Fruit fly (Drosophila melanogaster): ENCODE data around the gene Arglu1.
A peak's percentile ranks its signal among the peaks of the same experiment; 100 is the strongest.

The Arglu1 gene

DNA sequence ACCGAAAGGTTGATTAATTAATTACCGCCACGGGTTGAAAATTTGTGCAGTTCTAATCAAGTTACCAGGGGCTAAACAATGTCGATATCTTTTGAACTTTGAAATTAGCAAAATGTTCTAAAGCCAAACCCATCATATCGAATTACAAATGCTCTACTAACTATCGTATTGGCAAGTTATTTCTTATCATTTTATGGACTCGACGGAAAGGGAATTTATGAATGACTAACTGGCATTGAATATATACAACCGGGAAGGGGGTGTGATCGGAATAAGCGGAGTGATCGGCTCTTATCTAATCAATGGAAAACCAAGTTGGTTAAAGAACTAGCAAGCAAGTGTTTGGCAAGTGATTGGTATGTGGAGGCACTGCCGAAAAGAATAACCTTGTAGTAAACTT, 5.6 kb upstream of the Arglu1 start (continued):
- TF ChIP-seq hth (optimal IDR thresholded peaks at IDR 0.05) (no peak), caup (GFP tag; optimal IDR thresholded peaks at IDR 0.05; ENCODE audit: severe bottlenecking) (peak; percentile 65), CG8944 (GFP tag; optimal IDR thresholded peaks at IDR 0.05) (no peak), dmrt99B (tag; optimal IDR thresholded peaks at IDR 0.05) (no peak), ranshi (GFP tag; IDR thresholded peaks at IDR 0.05) (no peak), tgo (GFP tag; IDR thresholded peaks at IDR 0.05) (no peak), HmgD (GFP tag; optimal IDR thresholded peaks at IDR 0.05) (no peak), Sox102F (GFP tag; optimal IDR thresholded peaks at IDR 0.05) (no peak), lola (GFP tag; optimal IDR thresholded peaks at IDR 0.05) (no peak), Dek (tag; optimal IDR thresholded peaks at IDR 0.05) (peak; percentile 7), CG32532 (GFP tag; IDR thresholded peaks at IDR 0.05) (peak; percentile 48; the same call in 1 of the 2 replicates), CG10543 (GFP tag; optimal IDR thresholded peaks at IDR 0.05) (peak; percentile 52), CG18599 (GFP tag; optimal IDR thresholded peaks at IDR 0.05) (peak; percentile 67), CG16815 (GFP tag; optimal IDR thresholded peaks at IDR 0.05) (no peak), ash1 (GFP tag; optimal IDR thresholded peaks at IDR 0.05) (no peak), Med (GFP tag) (peak; percentile 57), CG11085 (GFP tag; IDR thresholded peaks at IDR 0.05) (no peak), ci (GFP tag; IDR thresholded peaks at IDR 0.05) (no peak), pfk (GFP tag; optimal IDR thresholded peaks at IDR 0.05) (no peak), CG10431 (GFP tag; optimal IDR thresholded peaks at IDR 0.05) (no peak), yki (optimal IDR thresholded peaks at IDR 0.05) (no peak), ems (GFP tag; optimal IDR thresholded peaks at IDR 0.05) (no peak), CG17802 (tag; optimal IDR thresholded peaks at IDR 0.05) (no peak), CG18262 (tag; optimal IDR thresholded peaks at IDR 0.05) (no peak), Adf1 (GFP tag; IDR thresholded peaks at IDR 0.05) (no peak), tup (GFP tag; optimal IDR thresholded peaks at IDR 0.05) (no peak), CG12071 (GFP tag; optimal IDR thresholded peaks at IDR 0.05) (peak; percentile 8), Mes4 (GFP tag; optimal IDR thresholded peaks at IDR 0.05) (no peak), her (GFP tag; optimal IDR thresholded peaks at IDR 0.05) (peak; percentile 18), gt (GFP tag; IDR thresholded peaks at IDR 0.05) (no peak), cad (GFP tag; optimal IDR thresholded peaks at IDR 0.05) (no peak), E2f1 (GFP tag; IDR thresholded peaks at IDR 0.05) (no peak), CG4617 (GFP tag; optimal IDR thresholded peaks at IDR 0.05; ENCODE audit: borderline replicate concordance) (no peak), sim (GFP tag; IDR thresholded peaks at IDR 0.05) (no peak), danr (GFP tag; IDR thresholded peaks at IDR 0.05) (no peak), ab (GFP tag; optimal IDR thresholded peaks at IDR 0.05) (no peak), nmo (GFP tag; optimal IDR thresholded peaks at IDR 0.05) (no peak), CG16863 (GFP tag; optimal IDR thresholded peaks at IDR 0.05) (no peak), salm (tag; optimal IDR thresholded peaks at IDR 0.05) (no peak), CG1647 (GFP tag; optimal IDR thresholded peaks at IDR 0.05) (no peak), zf30C (GFP tag; optimal IDR thresholded peaks at IDR 0.05) (no peak), Hmr (GFP tag; optimal IDR thresholded peaks at IDR 0.05) (peak; percentile 34), CG3163 (GFP tag; optimal IDR thresholded peaks at IDR 0.05) (no peak), sens-2 (GFP tag; IDR thresholded peaks at IDR 0.05) (no peak), Hr78 (GFP tag; optimal IDR thresholded peaks at IDR 0.05) (no peak), CG7928 (GFP tag; optimal IDR thresholded peaks at IDR 0.05) (no peak), CG12659 (GFP tag; optimal IDR thresholded peaks at IDR 0.05) (peak; percentile 8), sqz (GFP tag; optimal IDR thresholded peaks at IDR 0.05) (no peak), CG31224 (GFP tag; IDR thresholded peaks at IDR 0.05) (no peak), psq (GFP tag; optimal IDR thresholded peaks at IDR 0.05) (no peak), nau (GFP tag; optimal IDR thresholded peaks at IDR 0.05) (no peak), CG3726 (GFP tag; IDR thresholded peaks at IDR 0.05) (no peak)
